Fruit fly (Drosophila melanogaster) whole organism, embryonic: ENCODE data around the gene PIG-L.

Experiments
- C15 ChIP-seq: fragments of 200-800 bp; sonication (Bioruptor generic); IDR thresholded peaks from 3 replicates; pipeline ENCODE4 v1.3.6; 2022; ENCODE audit warnings: missing biosample characterization, missing genetic modification characterization
- CG10431 ChIP-seq: fragments of 200-800 bp; sonication (Bioruptor generic); optimal IDR thresholded peaks from 3 replicates; lab custom pipeline; 2018; ENCODE audit warnings: missing biosample characterization, mild to moderate bottlenecking, missing genetic modification characterization
- CG31388 ChIP-seq: fragments of 200-800 bp; sonication (Bioruptor generic); optimal IDR thresholded peaks from 2 replicates; lab custom pipeline; 2016; ENCODE audit warnings: missing biosample characterization, missing genetic modification characterization
- CG42726 ChIP-seq: fragments of 200-800 bp; sonication (Bioruptor generic); IDR thresholded peaks from 2 replicates; pipeline ENCODE4 v1.3.6; 2022; ENCODE audit warnings: missing biosample characterization, missing genetic modification characterization; ENCODE audit not compliant: partially characterized antibody
- CG4360 ChIP-seq: fragments of 200-800 bp; sonication (Bioruptor generic); IDR thresholded peaks from 2 replicates; pipeline ENCODE4 v1.3.6; 2022; ENCODE audit warnings: missing biosample characterization, missing genetic modification characterization
- CG6791 ChIP-seq: fragments of 200-800 bp; sonication (Bioruptor generic); IDR thresholded peaks from 3 replicates; pipeline ENCODE4 v1.3.6; 2022; ENCODE audit warnings: missing biosample characterization, missing genetic modification characterization; ENCODE audit not compliant: partially characterized antibody
- CG7786 ChIP-seq: fragments of 200-800 bp; sonication (Bioruptor generic); optimal IDR thresholded peaks from 2 replicates; lab custom pipeline; 2016; ENCODE audit warnings: missing biosample characterization, missing genetic modification characterization
- Dek ChIP-seq: fragments of 200-800 bp; sonication (Bioruptor generic); optimal IDR thresholded peaks from 3 replicates; lab custom pipeline; 2019; ENCODE audit warnings: missing biosample characterization, mild to moderate bottlenecking, missing genetic modification characterization, moderate library complexity
- Dref ChIP-seq: fragments of 200-800 bp; sonication (Bioruptor generic); IDR thresholded peaks from 2 replicates; pipeline ENCODE4 v1.3.6; 2022; ENCODE audit warnings: missing biosample characterization, missing genetic modification characterization
- E2f1 ChIP-seq: fragments of 200-800 bp; sonication (Bioruptor generic); IDR thresholded peaks from 2 replicates; pipeline ENCODE4 v1.3.6; 2022; ENCODE audit warnings: missing biosample characterization, missing genetic modification characterization
- Ets65A ChIP-seq: fragments of 200-800 bp; sonication (Bioruptor generic); peaks from one replicate; lab custom pipeline; 2016; ENCODE audit warnings: missing biosample characterization, missing genetic modification characterization
- H2.0 ChIP-seq: fragments of 200-800 bp; sonication (Bioruptor generic); IDR thresholded peaks from 2 replicates; pipeline ENCODE4 v1.3.6; 2022; ENCODE audit warnings: missing biosample characterization, missing genetic modification characterization
- Hmr ChIP-seq: fragments of 200-800 bp; sonication (Bioruptor generic); optimal IDR thresholded peaks from 3 replicates; lab custom pipeline; 2017; ENCODE audit warnings: mild to moderate bottlenecking, missing biosample characterization, missing genetic modification reagents, missing genetic modification characterization
- Nf-YC ChIP-seq: fragments of 200-800 bp; optimal IDR thresholded peaks from 3 replicates; lab custom pipeline; 2019; ENCODE audit warnings: missing biosample characterization, mild to moderate bottlenecking, missing genetic modification characterization, moderate library complexity
- caup ChIP-seq: fragments of 200-800 bp; sonication (Bioruptor generic); optimal IDR thresholded peaks from 3 replicates; lab custom pipeline; 2017; ENCODE audit warnings: missing biosample characterization, mild to moderate bottlenecking, missing genetic modification characterization, moderate library complexity; ENCODE audit not compliant: severe bottlenecking
- cg ChIP-seq: fragments of 200-800 bp; sonication (Bioruptor generic); optimal IDR thresholded peaks from 3 replicates; lab custom pipeline; 2019; ENCODE audit warnings: missing biosample characterization, mild to moderate bottlenecking, missing genetic modification characterization, moderate library complexity
- eyg ChIP-seq: fragments of 200-800 bp; sonication (Bioruptor generic); optimal IDR thresholded peaks from 3 replicates; lab custom pipeline; 2016; ENCODE audit warnings: missing biosample characterization, missing genetic modification characterization
- gcm ChIP-seq: fragments of 200-800 bp; sonication (Bioruptor generic); optimal IDR thresholded peaks from 2 replicates; lab custom pipeline; 2019; ENCODE audit warnings: missing biosample characterization, mild to moderate bottlenecking, missing genetic modification characterization, moderate library complexity
- lab ChIP-seq: fragments of 200-800 bp; sonication (Bioruptor generic); optimal IDR thresholded peaks from 3 replicates; lab custom pipeline; 2017; ENCODE audit warnings: missing biosample characterization, missing genetic modification characterization, mild to moderate bottlenecking, moderate library complexity, missing genetic modification reagents
- lmd ChIP-seq: fragments of 200-800 bp; sonication (Bioruptor generic); IDR thresholded peaks from 2 replicates; pipeline ENCODE4 v1.3.6; 2022; ENCODE audit warnings: missing biosample characterization, missing genetic modification characterization
- pum ChIP-seq: fragments of 200-800 bp; sonication (Bioruptor generic); optimal IDR thresholded peaks from 2 replicates; lab custom pipeline; 2016; ENCODE audit warnings: missing biosample characterization, missing genetic modification characterization
- zfh1 ChIP-seq: fragments of 200-800 bp; sonication (Bioruptor generic); IDR thresholded peaks from 3 replicates; pipeline ENCODE4 v1.3.6; 2022; ENCODE audit warnings: missing biosample characterization, missing genetic modification characterization

Gene PIG-L

DNA sequence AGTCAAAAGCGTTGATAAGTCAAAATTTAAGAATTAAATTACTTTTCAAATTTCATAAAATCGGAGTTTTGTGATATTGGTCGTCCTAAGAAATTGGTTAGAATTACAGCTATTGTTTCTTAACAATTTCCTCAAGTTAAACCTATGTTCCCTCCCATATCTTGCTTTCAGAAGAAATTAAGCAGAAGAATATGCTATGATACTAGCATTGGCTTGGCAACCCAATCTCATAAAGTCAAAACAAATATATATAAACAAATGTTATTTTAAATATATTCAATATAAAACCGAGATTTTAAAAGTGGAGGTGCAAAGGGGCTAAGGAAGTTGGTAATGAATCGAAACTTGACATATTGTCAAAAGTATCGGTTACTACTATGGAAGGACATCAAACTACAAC lies 48.5 kb downstream of the PIG-L start, which contains the start of gene CG31213:
TSS of gene CG31213 (plus strand) at position 301 of the 400 bp plus-strand sequence.
- no peak for TF ChIP-seq C15 (GFP tag; lab: Robert Waterston, UW)
- no peak for TF ChIP-seq Hmr
- no peak for TF ChIP-seq CG7786 (GFP tag; lab: Kevin White, UChicago)
- no peak for TF ChIP-seq lmd (GFP tag; lab: Robert Waterston, UW)
- no peak for TF ChIP-seq E2f1
- TF ChIP-seq pum (GFP tag; lab: Kevin White, UChicago) = no peak
- no peak for TF ChIP-seq zfh1 (GFP tag; lab: Robert Waterston, UW)
- TF ChIP-seq gcm = no peak
- TF ChIP-seq lab = no peak
- TF ChIP-seq CG42726 (GFP tag; lab: Robert Waterston, UW) = no peak
- no peak for TF ChIP-seq eyg (GFP tag; lab: Kevin White, UChicago)
- TF ChIP-seq CG4360 (GFP tag; lab: Robert Waterston, UW) = no peak
- no peak for TF ChIP-seq Dref (GFP tag; lab: Robert Waterston, UW)
- no peak for TF ChIP-seq Nf-YC (tag; lab: Kevin White, UChicago)
- no peak for TF ChIP-seq Dek (tag; lab: Kevin White, UChicago)
- no peak for TF ChIP-seq CG6791 (GFP tag; lab: Robert Waterston, UW)
- TF ChIP-seq H2.0 (GFP tag; lab: Robert Waterston, UW) = no peak
- TF ChIP-seq CG10431 = no peak
- no peak for TF ChIP-seq caup (GFP tag; lab: Kevin White, UChicago)
- TF ChIP-seq CG31388 = no peak
- TF ChIP-seq, all 482 proteins: peak for 0

DNA sequence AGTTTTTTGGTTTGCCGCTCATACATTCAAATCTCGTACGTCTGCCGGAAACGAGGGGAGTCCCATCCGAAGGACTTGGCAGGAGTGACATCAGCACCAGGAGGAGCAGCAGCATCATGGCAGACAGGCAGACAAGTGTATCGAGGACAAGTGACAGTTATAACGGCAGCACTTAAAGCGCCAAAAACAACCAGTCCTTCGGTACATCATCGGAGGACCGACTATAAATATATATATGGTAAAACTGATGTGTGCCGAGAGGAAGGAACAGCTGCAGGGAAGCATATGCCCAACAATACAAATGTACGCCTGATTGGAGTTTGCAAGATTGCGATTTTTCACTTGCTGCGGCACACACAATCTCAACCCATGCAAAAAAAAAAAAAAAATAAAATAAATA lies 52.4 kb downstream of the PIG-L start:
- TF ChIP-seq cg (GFP tag; lab: Kevin White, UChicago) (no peak), Ets65A (GFP tag; lab: Kevin White, UChicago) (peak; percentile 91)
